Fruit fly (Drosophila melanogaster): ENCODE results near the gene CG5013.

The CG5013 gene

dm6 chr3R:16025587-16026223 lies 23.8 kb upstream of the CG5013 start, which contains the start of gene pnr:
Gene pnr (plus strand): TSS chr3R:16026079.
- TF ChIP-seq CG4318 (GFP tag; optimal IDR thresholded peaks at IDR 0.05), result no peak
- TF ChIP-seq eg (GFP tag; IDR thresholded peaks at IDR 0.05), result no peak; the same call in 2 of the 3 replicates
- no peak for TF ChIP-seq CG10631 (GFP tag; optimal IDR thresholded peaks at IDR 0.05)
- TF ChIP-seq cyc (GFP tag; optimal IDR thresholded peaks at IDR 0.05), result no peak
- peak; percentile 13 for TF ChIP-seq net (GFP tag; optimal IDR thresholded peaks at IDR 0.05)
- TF ChIP-seq Eip93F (GFP tag; optimal IDR thresholded peaks at IDR 0.05), result no peak
- TF ChIP-seq CG15336 (GFP tag; IDR thresholded peaks at IDR 0.05), result 0 out of 2 replicates have a peak, but pooled peaks have one; percentile 12
- no peak for TF ChIP-seq Hr39 (GFP tag; optimal IDR thresholded peaks at IDR 0.05)
- no peak for TF ChIP-seq pdm3 (GFP tag; optimal IDR thresholded peaks at IDR 0.05)
- TF ChIP-seq CG16779 (tag; optimal IDR thresholded peaks at IDR 0.05), result no peak
- TF ChIP-seq CG1621 (tag; optimal IDR thresholded peaks at IDR 0.05), result peak; percentile 5
- no peak for TF ChIP-seq Smox (GFP tag; optimal IDR thresholded peaks at IDR 0.05)
- no peak for TF ChIP-seq CG8319 (GFP tag; optimal IDR thresholded peaks at IDR 0.05)
- TF ChIP-seq CG3919 (GFP tag; optimal IDR thresholded peaks at IDR 0.05), result peak; percentile 23
- no peak for TF ChIP-seq topi (GFP tag; optimal IDR thresholded peaks at IDR 0.05)
- no peak for TF ChIP-seq Hr4 (GFP tag; optimal IDR thresholded peaks at IDR 0.05)
- TF ChIP-seq CG34406 (GFP tag; optimal IDR thresholded peaks at IDR 0.05), result peak; percentile 7
- no peak for TF ChIP-seq CG8632 (GFP tag; optimal IDR thresholded peaks at IDR 0.05)
- no peak for TF ChIP-seq CG10669 (GFP tag; optimal IDR thresholded peaks at IDR 0.05)
- TF ChIP-seq lz (GFP tag; optimal IDR thresholded peaks at IDR 0.05), result no peak
- peak; percentile 68; the same call in 2 of the 3 replicates for TF ChIP-seq CG6163 (GFP tag; IDR thresholded peaks at IDR 0.05)
- no peak for TF ChIP-seq CG32006 (GFP tag; optimal IDR thresholded peaks at IDR 0.05)
- no peak for TF ChIP-seq Ets21C (GFP tag; optimal IDR thresholded peaks at IDR 0.05)
- no peak for TF ChIP-seq achi (GFP tag; optimal IDR thresholded peaks at IDR 0.05)
- TF ChIP-seq fkh (GFP tag; optimal IDR thresholded peaks at IDR 0.05), result peak; percentile 94
- TF ChIP-seq CG11762 (GFP tag; optimal IDR thresholded peaks at IDR 0.05; ENCODE audit: insufficient read depth), result no peak
- no peak for TF ChIP-seq salr (GFP tag; optimal IDR thresholded peaks at IDR 0.05)
- no peak for TF ChIP-seq CG8119 (GFP tag; IDR thresholded peaks at IDR 0.05)
- no peak for TF ChIP-seq Hr38 (GFP tag; optimal IDR thresholded peaks at IDR 0.05)
- TF ChIP-seq dac (GFP tag; optimal IDR thresholded peaks at IDR 0.05), result no peak
- no peak for TF ChIP-seq CG6808 (GFP tag; optimal IDR thresholded peaks at IDR 0.05)
- TF ChIP-seq fd85E (GFP tag; optimal IDR thresholded peaks at IDR 0.05), result no peak
- TF ChIP-seq ss (GFP tag; optimal IDR thresholded peaks at IDR 0.05), result peak in 1 of 2 experiments; percentile 17
- TF ChIP-seq Sox102F (GFP tag; optimal IDR thresholded peaks at IDR 0.05), result peak; percentile 14
- no peak for TF ChIP-seq Ets96B (tag; optimal IDR thresholded peaks at IDR 0.05)
- peak; percentile 4 for TF ChIP-seq CG7368 (GFP tag; optimal IDR thresholded peaks at IDR 0.05)
- no peak for TF ChIP-seq acj6 (GFP tag; optimal IDR thresholded peaks at IDR 0.05)
- TF ChIP-seq spab (GFP tag; optimal IDR thresholded peaks at IDR 0.05), result no peak
- no peak for TF ChIP-seq CG6792 (GFP tag; optimal IDR thresholded peaks at IDR 0.05)
- TF ChIP-seq CG11902 (GFP tag; optimal IDR thresholded peaks at IDR 0.05), result no peak
- TF ChIP-seq dsx (GFP tag; optimal IDR thresholded peaks at IDR 0.05; ENCODE audit: poor library complexity, severe bottlenecking), result peak; percentile 27
- TF ChIP-seq Sox15 (GFP tag; optimal IDR thresholded peaks at IDR 0.05), result no peak
- no peak for TF ChIP-seq Gug (GFP tag; IDR thresholded peaks at IDR 0.05)
- no peak for TF ChIP-seq Lpt (GFP tag; optimal IDR thresholded peaks at IDR 0.05)
- TF ChIP-seq CG6854 (GFP tag; optimal IDR thresholded peaks at IDR 0.05), result no peak
- no peak for TF ChIP-seq CG3032 (tag; optimal IDR thresholded peaks at IDR 0.05)
- peak; percentile 29 for TF ChIP-seq esn (GFP tag; optimal IDR thresholded peaks at IDR 0.05)
- TF ChIP-seq CG9139 (GFP tag; optimal IDR thresholded peaks at IDR 0.05), result no peak
- peak; percentile 54 for TF ChIP-seq vri (GFP tag; optimal IDR thresholded peaks at IDR 0.05)
- no peak for TF ChIP-seq Sox14 (GFP tag; optimal IDR thresholded peaks at IDR 0.05)
- TF ChIP-seq OdsH (GFP tag; optimal IDR thresholded peaks at IDR 0.05), result no peak
